Worm (Caenorhabditis elegans) whole organism, L1 larva: ENCODE results near the gene C09E8.1.

ENCODE experiments used
- ceh-90 ChIP-seq: sonication (generic microtip); optimal IDR thresholded peaks from 2 replicates; lab custom pipeline; 2016; ENCODE audit warnings: missing genetic modification characterization, missing compliant biosample characterization
- mdl-1 ChIP-seq, 2 experiments: fragments of 150-350 bp; optimal IDR thresholded peaks; 2 replicates each; lab custom pipeline; 2014 to 2017; ENCODE audit warnings: missing biosample characterization in 2 of 2, missing genetic modification characterization in 2 of 2, inconsistent platforms in 1 of 2
- nhr-12 ChIP-seq: sonication (generic microtip); optimal IDR thresholded peaks from 2 replicates; lab custom pipeline; 2017; ENCODE audit warnings: missing biosample characterization, missing genetic modification characterization
- nhr-85 ChIP-seq: sonication (generic microtip); peaks from one replicate; lab custom pipeline; 2016; ENCODE audit warnings: missing genetic modification characterization, inconsistent platforms, missing compliant biosample characterization
- unc-62 ChIP-seq: fragments of 150-350 bp; optimal IDR thresholded peaks from 2 replicates; lab custom pipeline; 2014; ENCODE audit warnings: missing biosample characterization, missing genetic modification reagents, missing genetic modification characterization

DNA sequence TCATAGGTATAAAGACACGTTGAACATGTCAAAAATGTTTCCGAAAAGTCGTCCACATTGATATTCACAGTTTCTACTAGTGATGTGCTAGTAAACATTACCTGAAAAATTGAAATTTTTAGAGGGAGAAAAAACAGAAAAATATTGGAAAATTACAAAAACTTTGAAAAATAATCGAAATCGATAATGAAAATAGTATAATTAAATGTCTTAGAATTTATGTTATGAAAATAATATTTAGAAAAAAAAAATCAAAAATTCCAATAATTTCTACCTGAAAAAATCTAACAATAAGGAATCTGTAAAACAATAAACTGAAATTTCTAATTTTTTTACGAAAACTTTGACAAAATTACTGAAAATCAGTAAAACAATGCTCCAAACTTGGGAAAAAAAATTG lies 45.7 kb downstream of the C09E8.1 start, which contains the start of gene nhl-3:
- TF ChIP-seq nhr-85 (tag; lab: Kevin White, UChicago) (no peak), nhr-12 (tag; lab: Kevin White, UChicago) (no peak), mdl-1 (tag; optimal IDR thresholded peaks at IDR 0.05; lab: Kevin White, UChicago) (no peak), unc-62 (no peak), ceh-90 (no peak)
